Fruit fly (Drosophila melanogaster) whole organism, embryonic: ENCODE measurements around the gene CG6656.

Experiments
- Awh ChIP-seq: fragments of 200-800 bp; sonication (Bioruptor generic); IDR thresholded peaks from 2 replicates; pipeline ENCODE4, ENCODE4 v1.3.6; 2022; ENCODE audit warnings: missing biosample characterization, missing genetic modification characterization
- BEAF-32 ChIP-seq: fragments of 200-800 bp; sonication (Bioruptor generic); optimal IDR thresholded peaks from 3 replicates; lab custom pipeline; 2017; ENCODE audit warnings: missing biosample characterization, missing genetic modification characterization, mild to moderate bottlenecking, moderate library complexity, missing genetic modification reagents
- Blimp-1 ChIP-seq: fragments of 200-800 bp; sonication (Bioruptor generic); optimal IDR thresholded peaks from 3 replicates; lab custom pipeline; 2018; ENCODE audit warnings: missing biosample characterization, missing genetic modification characterization, mild to moderate bottlenecking, moderate library complexity, missing genetic modification reagents
- CG10321 ChIP-seq: fragments of 200-800 bp; sonication (Bioruptor generic); IDR thresholded peaks from 2 replicates; pipeline ENCODE4 v1.3.6; 2022; ENCODE audit warnings: missing biosample characterization, missing genetic modification characterization
- CG11456 ChIP-seq: fragments of 200-800 bp; sonication (Bioruptor generic); IDR thresholded peaks from 3 replicates; pipeline ENCODE4 v1.3.6; 2022; ENCODE audit warnings: missing biosample characterization, missing genetic modification characterization
- CG12236 ChIP-seq: fragments of 200-800 bp; sonication (Bioruptor generic); optimal IDR thresholded peaks from 2 replicates; lab custom pipeline; 2016; ENCODE audit warnings: missing biosample characterization, missing genetic modification characterization
- CG15479 ChIP-seq: fragments of 200-800 bp; sonication (Bioruptor generic); optimal IDR thresholded peaks from 3 replicates; lab custom pipeline; 2019; ENCODE audit warnings: missing biosample characterization, mild to moderate bottlenecking, missing genetic modification characterization, moderate library complexity
- CG15696 ChIP-seq: fragments of 200-800 bp; sonication (Bioruptor generic); optimal IDR thresholded peaks from 2 replicates; lab custom pipeline; 2019; ENCODE audit warnings: missing biosample characterization, mild to moderate bottlenecking, missing genetic modification characterization, moderate library complexity
- CG17186 ChIP-seq: fragments of 200-800 bp; sonication (Bioruptor generic); optimal IDR thresholded peaks from 3 replicates; lab custom pipeline; 2017; ENCODE audit warnings: missing biosample characterization, missing genetic modification reagents, missing genetic modification characterization
- CG17361 ChIP-seq: fragments of 200-800 bp; sonication (Bioruptor generic); IDR thresholded peaks from 3 replicates; pipeline ENCODE4 v1.3.6; 2022; ENCODE audit warnings: missing biosample characterization, missing genetic modification characterization
- CG18011 ChIP-seq: fragments of 200-800 bp; sonication (Bioruptor generic); optimal IDR thresholded peaks from 2 replicates; lab custom pipeline; 2017; ENCODE audit warnings: missing biosample characterization, missing genetic modification characterization, mild to moderate bottlenecking, moderate library complexity, missing genotype
- CG1832 ChIP-seq: fragments of 200-800 bp; sonication (Bioruptor generic); optimal IDR thresholded peaks from 2 replicates; lab custom pipeline; 2017; ENCODE audit warnings: missing biosample characterization, mild to moderate bottlenecking, missing genetic modification characterization, inconsistent platforms
- CG32532 ChIP-seq: fragments of 200-800 bp; sonication (Bioruptor generic); IDR thresholded peaks from 2 replicates; pipeline ENCODE4 v1.3.6; 2022; ENCODE audit warnings: missing biosample characterization, missing genetic modification characterization
- CG3407 ChIP-seq: fragments of 200-800 bp; sonication (Bioruptor generic); optimal IDR thresholded peaks from 2 replicates; lab custom pipeline; 2018; ENCODE audit warnings: missing biosample characterization, mild to moderate bottlenecking, missing genetic modification characterization
- CG3726 ChIP-seq: fragments of 200-800 bp; sonication (Bioruptor generic); IDR thresholded peaks from 3 replicates; pipeline ENCODE4, ENCODE4 v1.3.6; 2022; ENCODE audit warnings: missing biosample characterization, missing genetic modification characterization
- CG4328 ChIP-seq: fragments of 200-800 bp; sonication (Bioruptor generic); optimal IDR thresholded peaks from 3 replicates; lab custom pipeline; 2017; ENCODE audit warnings: missing biosample characterization, missing genetic modification reagents, missing genetic modification characterization
- CG4360 ChIP-seq: fragments of 200-800 bp; sonication (Bioruptor generic); IDR thresholded peaks from 2 replicates; pipeline ENCODE4 v1.3.6; 2022; ENCODE audit warnings: missing biosample characterization, missing genetic modification characterization
- CG6854 ChIP-seq: fragments of 200-800 bp; sonication (Bioruptor generic); optimal IDR thresholded peaks from 3 replicates; lab custom pipeline; 2017; ENCODE audit warnings: missing biosample characterization, mild to moderate bottlenecking, missing genetic modification characterization
- CG7987 ChIP-seq: fragments of 200-800 bp; sonication (Bioruptor generic); optimal IDR thresholded peaks from 2 replicates; lab custom pipeline; 2018; ENCODE audit warnings: missing biosample characterization, mild to moderate bottlenecking, missing genetic modification characterization, moderate library complexity
- CG8924 ChIP-seq: fragments of 200-800 bp; optimal IDR thresholded peaks from 3 replicates; lab custom pipeline; 2019; ENCODE audit warnings: missing biosample characterization, mild to moderate bottlenecking, missing genetic modification characterization, moderate library complexity
- CkIIα-i1 ChIP-seq: fragments of 200-800 bp; sonication (Bioruptor generic); IDR thresholded peaks from 2 replicates; pipeline ENCODE4 v1.3.6; 2022; ENCODE audit warnings: missing biosample characterization, missing genetic modification characterization
- D19B ChIP-seq: fragments of 200-800 bp; sonication (Bioruptor generic); optimal IDR thresholded peaks from 2 replicates; lab custom pipeline; 2017; ENCODE audit warnings: missing biosample characterization, mild to moderate bottlenecking, missing genetic modification characterization
- Eip74EF ChIP-seq, 2 experiments: fragments of 200-800 bp in 1 of 2; fragments of >200 bp in 1 of 2; sonication (Bioruptor generic) in 1 of 2; optimal IDR thresholded peaks; 2 replicates each; lab custom pipeline; 2017 to 2019; ENCODE audit warnings: missing biosample characterization in 2 of 2, missing genetic modification characterization in 2 of 2, mild to moderate bottlenecking in 1 of 2, moderate library complexity in 1 of 2
- GATAe ChIP-seq: fragments of 200-800 bp; sonication (Bioruptor generic); conservative IDR thresholded peaks from 2 replicates; pipeline ENCODE4 v1.3.6; 2022; ENCODE audit warnings: missing biosample characterization, missing genetic modification characterization
- HmgZ ChIP-seq: fragments of 200-800 bp; sonication (Bioruptor generic); optimal IDR thresholded peaks from 2 replicates; lab custom pipeline; 2018; ENCODE audit warnings: missing biosample characterization, mild to moderate bottlenecking, missing genetic modification characterization
- Lhr ChIP-seq: fragments of 200-800 bp; sonication (Bioruptor generic); optimal IDR thresholded peaks from 3 replicates; lab custom pipeline; 2017; ENCODE audit warnings: mild to moderate bottlenecking, missing biosample characterization, missing genetic modification reagents, missing genetic modification characterization
- Pdp1 ChIP-seq, 2 experiments: fragments of 200-800 bp; sonication (Bioruptor generic); optimal IDR thresholded peaks; 3 replicates each; lab custom pipeline; 2016; ENCODE audit warnings: missing biosample characterization in 2 of 2, missing genetic modification characterization in 2 of 2, mild to moderate bottlenecking in 1 of 2, moderate library complexity in 1 of 2
- Sin3A ChIP-seq: fragments of >200 bp; optimal IDR thresholded peaks from 2 replicates; lab custom pipeline; 2018
- Xrp1 ChIP-seq: fragments of 200-800 bp; sonication (Bioruptor generic); IDR thresholded peaks from 2 replicates; pipeline ENCODE4 v1.3.6; 2022; ENCODE audit warnings: missing biosample characterization, missing genetic modification characterization
- bab2 ChIP-seq: fragments of 200-800 bp; sonication (Bioruptor generic); optimal IDR thresholded peaks from 2 replicates; lab custom pipeline; 2016; ENCODE audit warnings: missing biosample characterization, missing genetic modification characterization
- bowl ChIP-seq: fragments of 200-800 bp; sonication (Bioruptor generic); IDR thresholded peaks from 2 replicates; pipeline ENCODE4 v1.3.6; 2022; ENCODE audit warnings: missing biosample characterization, missing genetic modification characterization
- chm ChIP-seq: fragments of 200-800 bp; sonication (Bioruptor generic); IDR thresholded peaks from 2 replicates; pipeline ENCODE4 v1.3.6; 2022; ENCODE audit warnings: missing biosample characterization, missing genetic modification characterization
- gcm ChIP-seq: fragments of 200-800 bp; sonication (Bioruptor generic); optimal IDR thresholded peaks from 2 replicates; lab custom pipeline; 2019; ENCODE audit warnings: missing biosample characterization, mild to moderate bottlenecking, missing genetic modification characterization, moderate library complexity
- grau ChIP-seq: fragments of 200-800 bp; optimal IDR thresholded peaks from 3 replicates; lab custom pipeline; 2019; ENCODE audit warnings: missing biosample characterization, mild to moderate bottlenecking, missing genetic modification characterization, moderate library complexity
- h ChIP-seq: fragments of >200 bp; optimal IDR thresholded peaks from 2 replicates; lab custom pipeline; 2017
- ham ChIP-seq: fragments of 200-800 bp; sonication (Bioruptor generic); IDR thresholded peaks from 2 replicates; pipeline ENCODE4 v1.3.6; 2022; ENCODE audit warnings: missing biosample characterization, missing genetic modification characterization
- ind ChIP-seq: fragments of 200-800 bp; sonication (Bioruptor generic); optimal IDR thresholded peaks from 3 replicates; lab custom pipeline; 2016; ENCODE audit warnings: missing biosample characterization, missing genetic modification characterization
- kni ChIP-seq: fragments of 200-800 bp; sonication (Bioruptor generic); optimal IDR thresholded peaks from 3 replicates; lab custom pipeline; 2017; ENCODE audit warnings: mild to moderate bottlenecking, missing biosample characterization, missing genetic modification reagents, missing genetic modification characterization
- lov ChIP-seq, 2 experiments: fragments of 200-800 bp in 1 of 2; fragments of >200 bp in 1 of 2; sonication (Bioruptor generic) in 1 of 2; IDR thresholded peaks in 1 of 2; optimal IDR thresholded peaks in 1 of 2; 2 replicates in 1 of 2; 3 replicates in 1 of 2; pipeline versions ENCODE4 v1.3.6 to Lab custom; 2017 to 2022; ENCODE audit warnings: missing biosample characterization in 1 of 2, missing genetic modification characterization in 1 of 2
- nerfin-2 ChIP-seq: fragments of 200-800 bp; sonication (Bioruptor generic); IDR thresholded peaks from 2 replicates; pipeline ENCODE4 v1.3.6; 2022; ENCODE audit warnings: missing biosample characterization, missing genetic modification characterization; ENCODE audit not compliant: partially characterized antibody
- pfk ChIP-seq: fragments of 200-800 bp; sonication (Bioruptor generic); optimal IDR thresholded peaks from 2 replicates; lab custom pipeline; 2018; ENCODE audit warnings: missing biosample characterization, mild to moderate bottlenecking, missing genetic modification characterization, moderate library complexity
- pho ChIP-seq: fragments of 200-800 bp; sonication (Bioruptor generic); optimal IDR thresholded peaks from 2 replicates; lab custom pipeline; 2016; ENCODE audit warnings: missing biosample characterization, missing genetic modification characterization
- pnt ChIP-seq: fragments of 200-800 bp; sonication (Bioruptor generic); optimal IDR thresholded peaks from 3 replicates; lab custom pipeline; 2016; ENCODE audit warnings: missing biosample characterization, missing genetic modification characterization
- repo ChIP-seq: fragments of 200-800 bp; sonication (Bioruptor generic); optimal IDR thresholded peaks from 2 replicates; lab custom pipeline; 2016; ENCODE audit warnings: missing biosample characterization, missing genetic modification characterization
- slp2 ChIP-seq: fragments of 200-800 bp; sonication (Bioruptor generic); optimal IDR thresholded peaks from 2 replicates; lab custom pipeline; 2016; ENCODE audit warnings: missing biosample characterization, missing genetic modification characterization
- tll ChIP-seq, 2 experiments: fragments of 200-800 bp in 1 of 2; fragments of >200 bp in 1 of 2; sonication (Bioruptor generic) in 1 of 2; optimal IDR thresholded peaks; 2 replicates each; lab custom pipeline; 2017 to 2019; ENCODE audit warnings: missing biosample characterization in 2 of 2, missing genetic modification characterization in 2 of 2, mild to moderate bottlenecking in 1 of 2, moderate library complexity in 1 of 2
- twi ChIP-seq: fragments of 200-800 bp; optimal IDR thresholded peaks from 2 replicates; lab custom pipeline; 2019; ENCODE audit warnings: missing biosample characterization, mild to moderate bottlenecking, missing genetic modification characterization, moderate library complexity
- zen ChIP-seq: fragments of 200-800 bp; sonication (Bioruptor generic); optimal IDR thresholded peaks from 3 replicates; lab custom pipeline; 2018; ENCODE audit warnings: missing biosample characterization, mild to moderate bottlenecking, missing genetic modification characterization, moderate library complexity
- zfh2 ChIP-seq: fragments of 200-800 bp; sonication (Bioruptor generic); optimal IDR thresholded peaks from 2 replicates; lab custom pipeline; 2016; ENCODE audit warnings: missing biosample characterization, missing genetic modification characterization

CG6656 gene

DNA sequence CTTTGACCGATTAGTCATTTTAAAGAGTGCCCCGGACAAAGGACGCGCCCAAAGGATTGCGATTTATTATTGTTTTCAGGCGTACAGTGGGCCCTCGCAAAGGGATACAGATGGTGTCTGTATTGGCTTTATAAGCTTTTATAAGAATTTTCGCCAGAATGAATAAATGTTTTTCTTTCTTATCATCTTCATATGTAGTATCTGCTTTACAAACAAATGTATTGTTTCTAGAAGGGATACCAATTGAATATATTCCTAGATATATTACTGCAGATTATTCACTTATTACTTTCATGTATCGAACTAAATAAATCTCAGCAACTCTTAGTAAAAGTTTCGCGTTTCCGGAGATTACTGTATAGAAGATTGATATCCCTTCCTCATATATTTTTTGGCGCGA lies 17.6 kb upstream of the CG6656 start (continued):
- TF ChIP-seq Sin3A (lab: Kevin White, UChicago) (no peak), CG18011 (GFP tag; lab: Kevin White, UChicago) (no peak), ind (no peak), Lhr (GFP tag; lab: Kevin White, UChicago) (no peak), grau (peak; percentile 79), CG3407 (no peak), h (no peak)

DNA sequence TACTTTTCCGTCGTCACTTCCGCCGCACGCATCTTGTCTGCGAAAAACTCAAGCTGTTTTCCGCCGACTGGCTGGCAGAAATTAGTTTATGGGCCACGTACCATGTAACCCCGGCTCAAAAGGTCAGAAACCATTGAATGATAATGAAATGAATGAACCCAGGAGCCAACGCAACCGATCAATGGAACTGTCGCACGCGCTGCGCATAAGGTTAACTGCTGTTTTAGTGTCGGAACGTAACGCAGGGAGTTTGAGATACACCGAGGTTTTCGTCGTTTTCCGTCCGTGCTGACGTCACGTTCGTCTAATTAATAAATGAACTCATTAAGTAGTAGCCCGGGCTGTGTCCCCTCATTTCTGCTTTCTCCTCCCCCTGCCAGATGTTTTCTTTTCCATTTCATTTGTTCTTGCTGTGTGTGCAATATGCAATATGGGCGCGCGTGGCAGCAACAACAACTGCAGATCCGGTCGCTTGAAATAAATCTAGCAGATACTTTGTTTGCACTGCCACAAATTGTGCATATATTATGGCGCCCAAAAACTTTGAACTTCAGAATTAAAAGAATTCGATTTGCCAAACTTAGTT lies 16.7 kb upstream of the CG6656 start:
- TF ChIP-seq CG1832 = no peak
- no peak for TF ChIP-seq lov (optimal IDR thresholded peaks at IDR 0.05; lab: Kevin White, UChicago)
- TF ChIP-seq lov (GFP tag; IDR thresholded peaks at IDR 0.05; lab: Robert Waterston, UW) = no peak
- TF ChIP-seq bab2 = no peak
- no peak for TF ChIP-seq GATAe (GFP tag; lab: Robert Waterston, UW)
- TF ChIP-seq Xrp1 (GFP tag; lab: Robert Waterston, UW) = 0 out of 2 replicates have a peak, but pooled peaks have one; percentile 8
- 0 out of 3 replicates have a peak, but pooled peaks have one; percentile 27 for TF ChIP-seq CG11456 (GFP tag; lab: Robert Waterston, UW)
- no peak for TF ChIP-seq pho (GFP tag; lab: Kevin White, UChicago)
- no peak for TF ChIP-seq CG8924 (tag; lab: Kevin White, UChicago)
- TF ChIP-seq zfh2 = no peak
- no peak for TF ChIP-seq CG17361 (GFP tag; lab: Robert Waterston, UW)
- no peak for TF ChIP-seq HmgZ (tag; lab: Kevin White, UChicago)
- no peak for TF ChIP-seq CG7987 (GFP tag; lab: Kevin White, UChicago)
- TF ChIP-seq tll (GFP tag; optimal IDR thresholded peaks at IDR 0.05; lab: Kevin White, UChicago) = peak in 1 of 2 experiments; percentile 0
- TF ChIP-seq Blimp-1 (GFP tag; lab: Kevin White, UChicago) = peak; percentile 52
- no peak for TF ChIP-seq ham (GFP tag; lab: Robert Waterston, UW)
- no peak for TF ChIP-seq grau
- TF ChIP-seq BEAF-32 (GFP tag; lab: Kevin White, UChicago) = no peak
- no peak for TF ChIP-seq Pdp1 (GFP tag; optimal IDR thresholded peaks at IDR 0.05; lab: Kevin White, UChicago)
- no peak for TF ChIP-seq CG12236
- no peak for TF ChIP-seq CG15696
- no peak for TF ChIP-seq bowl (GFP tag; lab: Robert Waterston, UW)
- no peak for TF ChIP-seq nerfin-2 (GFP tag; lab: Robert Waterston, UW)
- TF ChIP-seq CG17186 (GFP tag; lab: Kevin White, UChicago) = no peak
- TF ChIP-seq Awh (GFP tag; lab: Robert Waterston, UW) = peak; percentile 44; the same call in 1 of the 2 replicates
- TF ChIP-seq CG3726 (GFP tag; lab: Robert Waterston, UW) = no peak
- peak; percentile 53 for TF ChIP-seq kni (GFP tag; lab: Kevin White, UChicago)
- peak; percentile 66 for TF ChIP-seq CG4360 (GFP tag; lab: Robert Waterston, UW)
- TF ChIP-seq slp2 (GFP tag; lab: Kevin White, UChicago) = no peak
- TF ChIP-seq repo (GFP tag; lab: Kevin White, UChicago) = no peak
- no peak for TF ChIP-seq CG10321
- TF ChIP-seq CG6854 (GFP tag; lab: Kevin White, UChicago) = no peak
- TF ChIP-seq zen (tag; lab: Kevin White, UChicago) = peak; percentile 11
- peak; percentile 8 for TF ChIP-seq CG15479
- no peak for TF ChIP-seq pfk
- no peak for TF ChIP-seq chm
- no peak for TF ChIP-seq pnt
- no peak for TF ChIP-seq Eip74EF (GFP tag; optimal IDR thresholded peaks at IDR 0.05; lab: Kevin White, UChicago)
- no peak for TF ChIP-seq D19B
- no peak for TF ChIP-seq gcm
- TF ChIP-seq CkIIα-i1 (GFP tag; lab: Robert Waterston, UW) = no peak
- no peak for TF ChIP-seq CG32532
- peak; percentile 58 for TF ChIP-seq twi (tag; lab: Kevin White, UChicago)
- TF ChIP-seq CG4328 = no peak
